Worm (Caenorhabditis elegans) whole organism, L1 larva: ENCODE measurements around the gene daf-12.
A peak's percentile ranks its signal among the peaks of the same experiment; 100 is the strongest.

Experiments used
- C34B4.2 ChIP-seq: sonication (generic microtip); optimal IDR thresholded peaks from 2 replicates; lab custom pipeline; 2017; ENCODE audit warnings: mild to moderate bottlenecking, missing genetic modification characterization, missing compliant biosample characterization
- Y116A8C.19 ChIP-seq: sonication (generic microtip); optimal IDR thresholded peaks from 2 replicates; lab custom pipeline; 2016; ENCODE audit warnings: missing compliant biosample characterization, missing genetic modification characterization, borderline replicate concordance
- aha-1 ChIP-seq: fragments of 150-350 bp; optimal IDR thresholded peaks from 2 replicates; lab custom pipeline; 2014; ENCODE audit warnings: missing biosample characterization, missing genetic modification characterization
- alr-1 ChIP-seq: fragments of 200-800 bp; sonication (Bioruptor generic); optimal IDR thresholded peaks from 2 replicates; lab custom pipeline; 2018; ENCODE audit warnings: borderline replicate concordance, mild to moderate bottlenecking, missing genetic modification characterization, missing compliant biosample characterization
- ama-1 ChIP-seq: fragments of 150-350 bp; optimal IDR thresholded peaks from 2 replicates; lab custom pipeline; 2014
- blmp-1 ChIP-seq: fragments of 150-350 bp; optimal IDR thresholded peaks from 2 replicates; lab custom pipeline; 2014; ENCODE audit warnings: missing biosample characterization, missing genetic modification characterization
- ceh-8 ChIP-seq: fragments of 200-800 bp; sonication (Bioruptor generic); optimal IDR thresholded peaks from 2 replicates; lab custom pipeline; 2018; ENCODE audit warnings: mild to moderate bottlenecking, missing genetic modification characterization, moderate library complexity, missing compliant biosample characterization
- ceh-82 ChIP-seq, 3 experiments: fragments of 150-350 bp in 1 of 3; sonication (generic microtip) in 2 of 3; optimal IDR thresholded peaks; 2 replicates each; lab custom pipeline; 2014 to 2017; ENCODE audit warnings: missing biosample characterization in 3 of 3, missing genetic modification characterization in 3 of 3
- ceh-88 ChIP-seq: fragments of 200-800 bp; sonication (Bioruptor generic); IDR thresholded peaks from 2 replicates; pipeline ENCODE4 v1.3.6; 2022; ENCODE audit warnings: missing genetic modification characterization, missing compliant biosample characterization
- dsc-1 ChIP-seq: sonication (generic microtip); optimal IDR thresholded peaks from 2 replicates; lab custom pipeline; 2016; ENCODE audit warnings: mild to moderate bottlenecking, missing genetic modification characterization, missing compliant biosample characterization
- efl-1 ChIP-seq, 4 experiments: fragments of 150-350 bp; optimal IDR thresholded peaks in 3 of 4; peaks in 1 of 4; 1 replicate in 1 of 4; 2 replicates in 3 of 4; lab custom pipeline; 2014; ENCODE audit warnings: missing biosample characterization in 2 of 4, missing genetic modification characterization in 2 of 4, missing genetic modification reagents in 2 of 4
- efl-3 ChIP-seq: fragments of 200-800 bp; sonication (Bioruptor generic); optimal IDR thresholded peaks from 2 replicates; lab custom pipeline; 2018; ENCODE audit warnings: mild to moderate bottlenecking, missing genetic modification characterization, missing compliant biosample characterization
- egl-13 ChIP-seq: sonication (generic microtip); optimal IDR thresholded peaks from 2 replicates; lab custom pipeline; 2016; ENCODE audit warnings: missing genotype, missing genetic modification reagents, missing genetic modification characterization, missing compliant biosample characterization
- elt-3 ChIP-seq, 6 experiments: fragments of 150-350 bp in 1 of 6; sonication (generic microtip); optimal IDR thresholded peaks; 2 replicates each; lab custom pipeline; 2017 to 2018; ENCODE audit warnings: missing biosample characterization in 6 of 6, missing genetic modification characterization in 6 of 6, inconsistent platforms in 1 of 6
- ets-5 ChIP-seq: fragments of 200-800 bp; sonication (Bioruptor generic); IDR thresholded peaks from 2 replicates; pipeline ENCODE4 v1.3.6; 2022; ENCODE audit warnings: missing genetic modification characterization, missing compliant biosample characterization
- fkh-4 ChIP-seq: sonication (generic microtip); optimal IDR thresholded peaks from 2 replicates; lab custom pipeline; 2016; ENCODE audit warnings: missing compliant biosample characterization, missing genetic modification characterization, borderline replicate concordance
- fkh-8 ChIP-seq: sonication (generic microtip); optimal IDR thresholded peaks from 2 replicates; lab custom pipeline; 2016; ENCODE audit warnings: mild to moderate bottlenecking, missing genetic modification characterization, missing compliant biosample characterization
- isw-1 ChIP-seq: fragments of 200-800 bp; sonication (Bioruptor generic); IDR thresholded peaks from 2 replicates; pipeline ENCODE4 v1.3.6; 2022; ENCODE audit warnings: missing genetic modification characterization, missing compliant biosample characterization
- lin-14 ChIP-seq: fragments of 200-800 bp; sonication (Bioruptor generic); optimal IDR thresholded peaks from 2 replicates; lab custom pipeline; 2018; ENCODE audit warnings: mild to moderate bottlenecking, missing genetic modification characterization, moderate library complexity, missing compliant biosample characterization
- lin-35 ChIP-seq, 2 experiments: fragments of 150-350 bp; optimal IDR thresholded peaks; 2 replicates each; lab custom pipeline; 2014; ENCODE audit warnings: missing biosample characterization in 2 of 2, missing genetic modification characterization in 2 of 2, missing genetic modification reagents in 2 of 2
- lin-39 ChIP-seq: fragments of 150-350 bp; optimal IDR thresholded peaks from 2 replicates; lab custom pipeline; 2014; ENCODE audit warnings: missing biosample characterization, missing genetic modification reagents, missing genetic modification characterization
- lir-3 ChIP-seq: sonication (generic microtip); optimal IDR thresholded peaks from 2 replicates; lab custom pipeline; 2016; ENCODE audit warnings: mild to moderate bottlenecking, missing genetic modification characterization, moderate library complexity, missing compliant biosample characterization; ENCODE audit not compliant: poor library complexity
- lsy-2 ChIP-seq, 2 experiments: fragments of 150-350 bp; optimal IDR thresholded peaks; 2 replicates each; lab custom pipeline; 2014; ENCODE audit warnings: missing biosample characterization in 2 of 2, missing genetic modification characterization in 2 of 2
- mdl-1 ChIP-seq, 2 experiments: fragments of 150-350 bp; optimal IDR thresholded peaks; 2 replicates each; lab custom pipeline; 2014 to 2017; ENCODE audit warnings: missing biosample characterization in 2 of 2, missing genetic modification characterization in 2 of 2, inconsistent platforms in 1 of 2
- mef-2 ChIP-seq: fragments of 150-350 bp; optimal IDR thresholded peaks from 2 replicates; lab custom pipeline; 2014; ENCODE audit warnings: missing biosample characterization, missing genetic modification characterization
- nhr-11 ChIP-seq: fragments of 150-350 bp; optimal IDR thresholded peaks from 2 replicates; lab custom pipeline; 2014; ENCODE audit warnings: missing biosample characterization, missing genetic modification characterization
- nhr-47 ChIP-seq: sonication (generic microtip); optimal IDR thresholded peaks from 2 replicates; lab custom pipeline; 2016; ENCODE audit warnings: mild to moderate bottlenecking, missing genetic modification characterization, moderate library complexity, missing compliant biosample characterization
- nhr-71 ChIP-seq: sonication (generic microtip); optimal IDR thresholded peaks from 2 replicates; lab custom pipeline; 2016; ENCODE audit warnings: mild to moderate bottlenecking, missing genetic modification characterization, moderate library complexity, missing compliant biosample characterization
- nhr-76 ChIP-seq: sonication (generic microtip); optimal IDR thresholded peaks from 2 replicates; lab custom pipeline; 2017; ENCODE audit warnings: missing biosample characterization, missing genetic modification characterization
- nhr-85 ChIP-seq: sonication (generic microtip); peaks from one replicate; lab custom pipeline; 2016; ENCODE audit warnings: missing genetic modification characterization, inconsistent platforms, missing compliant biosample characterization
- nhr-90 ChIP-seq: sonication (generic microtip); optimal IDR thresholded peaks from 2 replicates; lab custom pipeline; 2016; ENCODE audit warnings: mild to moderate bottlenecking, missing genetic modification characterization, missing compliant biosample characterization; ENCODE audit not compliant: poor library complexity
- pag-3 ChIP-seq: sonication (generic microtip); optimal IDR thresholded peaks from 2 replicates; lab custom pipeline; 2017; ENCODE audit warnings: missing genetic modification characterization, mild to moderate bottlenecking, missing compliant biosample characterization, antibody characterized with exemption, borderline replicate concordance; ENCODE audit not compliant: insufficient read depth
- pax-3 ChIP-seq: fragments of 200-800 bp; sonication (Bioruptor generic); optimal IDR thresholded peaks from 2 replicates; lab custom pipeline; 2018; ENCODE audit warnings: mild to moderate bottlenecking, missing genetic modification characterization, moderate library complexity, missing compliant biosample characterization
- rnt-1 ChIP-seq: sonication (generic microtip); optimal IDR thresholded peaks from 2 replicates; lab custom pipeline; 2016; ENCODE audit warnings: mild to moderate bottlenecking, missing genetic modification characterization, moderate library complexity, missing compliant biosample characterization
- skn-1 ChIP-seq: fragments of 150-350 bp; optimal IDR thresholded peaks from 2 replicates; lab custom pipeline; 2014; ENCODE audit warnings: missing biosample characterization, missing genetic modification characterization
- tlp-1 ChIP-seq: fragments of 150-350 bp; optimal IDR thresholded peaks from 2 replicates; lab custom pipeline; 2014; ENCODE audit warnings: missing biosample characterization, missing genetic modification characterization
- unc-130 ChIP-seq: fragments of 150-350 bp; optimal IDR thresholded peaks from 2 replicates; lab custom pipeline; 2017; ENCODE audit warnings: missing biosample characterization, missing genetic modification characterization, inconsistent platforms
- unc-62 ChIP-seq: fragments of 150-350 bp; optimal IDR thresholded peaks from 2 replicates; lab custom pipeline; 2014; ENCODE audit warnings: missing biosample characterization, missing genetic modification reagents, missing genetic modification characterization
- vab-15 ChIP-seq: sonication (generic microtip); optimal IDR thresholded peaks from 2 replicates; lab custom pipeline; 2017; ENCODE audit warnings: missing genotype, mild to moderate bottlenecking, missing genetic modification characterization, missing compliant biosample characterization
- xbp-1 ChIP-seq: sonication (generic microtip); optimal IDR thresholded peaks from 2 replicates; lab custom pipeline; 2016; ENCODE audit warnings: missing genetic modification characterization, missing compliant biosample characterization
- ztf-4 ChIP-seq: fragments of 150-350 bp; optimal IDR thresholded peaks from 2 replicates; lab custom pipeline; 2014; ENCODE audit warnings: missing biosample characterization, missing genetic modification characterization

daf-12 gene

DNA sequence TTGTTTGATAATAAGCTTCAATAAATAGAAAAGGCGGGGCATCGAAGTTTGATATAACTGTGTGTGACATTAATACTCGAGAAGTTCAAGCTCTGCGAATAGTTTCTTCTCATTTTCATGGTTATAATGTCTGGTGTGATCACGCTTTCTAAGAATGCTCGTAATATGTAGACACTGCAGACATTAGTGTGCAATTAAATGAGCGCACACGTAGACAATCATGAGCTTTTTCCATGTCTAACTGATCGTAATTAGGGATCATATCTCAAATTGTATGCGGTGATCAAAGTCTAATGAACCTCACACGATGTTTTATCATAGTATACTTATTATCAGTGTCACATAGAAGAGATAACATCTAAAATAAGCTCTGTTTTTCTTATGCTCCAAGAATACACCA lies 14.4 kb downstream of the daf-12 start (continued):
- TF ChIP-seq nhr-76 (tag; lab: Kevin White, UChicago) (no peak), unc-130 (tag; lab: Kevin White, UChicago) (no peak), ceh-88 (GFP tag; lab: Robert Waterston, UW) (no peak), pag-3 (tag; lab: Kevin White, UChicago) (no peak), nhr-85 (no peak), efl-3 (no peak), ets-5 (no peak), aha-1 (tag; lab: Kevin White, UChicago) (no peak), tlp-1 (tag; lab: Kevin White, UChicago) (no peak), alr-1 (tag; lab: Kevin White, UChicago) (no peak), lin-39 (no peak), fkh-4 (tag; lab: Kevin White, UChicago) (no peak), ama-1 (lab: Kevin White, UChicago) (no peak), pax-3 (tag; lab: Kevin White, UChicago) (peak; percentile 4), nhr-47 (tag; lab: Kevin White, UChicago) (peak; percentile 47), skn-1 (tag; lab: Kevin White, UChicago) (no peak), nhr-71 (tag; lab: Kevin White, UChicago) (peak; percentile 65), fkh-8 (tag; lab: Kevin White, UChicago) (peak; percentile 75), lin-35 (GFP tag; optimal IDR thresholded peaks at IDR 0.05; lab: Kevin White, UChicago) (no peak), mdl-1 (tag; optimal IDR thresholded peaks at IDR 0.05; lab: Kevin White, UChicago) (no peak), lin-14 (GFP tag; lab: Kevin White, UChicago) (peak; percentile 25), egl-13 (no peak)

DNA sequence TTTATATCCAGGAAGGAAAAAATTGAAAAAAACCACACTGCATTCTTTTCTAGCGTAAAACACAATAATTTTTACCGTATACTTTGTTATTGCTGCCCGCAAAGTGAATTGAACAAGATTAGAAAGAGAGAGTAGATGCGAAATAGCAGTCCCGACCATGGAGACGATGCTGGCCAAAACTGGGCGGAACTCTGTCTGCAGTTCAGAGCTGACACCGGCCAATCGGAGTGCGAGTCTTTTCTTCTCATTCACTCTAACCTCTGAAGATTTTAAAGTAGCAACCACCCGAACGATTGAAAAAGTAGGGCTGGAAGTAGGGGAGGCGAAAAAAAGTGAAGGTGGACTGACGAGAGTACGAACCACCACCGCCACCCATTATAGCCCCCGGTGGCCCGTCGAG lies 20.9 kb downstream of the daf-12 start:
- TF ChIP-seq blmp-1 = peak; percentile 80
- TF ChIP-seq nhr-85 = peak; percentile 12
- TF ChIP-seq lsy-2 (tag; optimal IDR thresholded peaks at IDR 0.05; lab: Kevin White, UChicago) = peak in 1 of 2 experiments; percentile 63
- no peak for TF ChIP-seq tlp-1 (tag; lab: Kevin White, UChicago)
- TF ChIP-seq xbp-1 (tag; lab: Kevin White, UChicago) = peak; percentile 86

DNA sequence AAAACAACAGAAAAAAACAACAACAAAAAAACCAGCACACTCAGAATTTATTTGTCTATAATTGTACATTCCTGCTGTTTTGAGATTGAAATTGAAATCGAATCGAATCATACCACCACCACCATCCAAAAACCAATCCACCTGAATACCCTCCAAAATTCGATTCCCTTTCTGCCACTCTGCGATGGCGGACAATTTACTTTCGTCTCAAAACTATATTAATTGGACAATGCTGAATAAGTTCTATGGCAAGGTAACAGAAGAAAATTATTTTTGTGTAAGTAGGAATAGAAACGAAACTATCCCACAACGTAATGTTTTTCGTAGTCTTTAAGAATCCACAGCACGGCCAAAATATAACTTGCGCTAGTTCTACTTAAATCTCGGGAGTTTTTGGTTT lies 23.8 kb downstream of the daf-12 start:
- no peak for TF ChIP-seq egl-13
- no peak for TF ChIP-seq pag-3 (tag; lab: Kevin White, UChicago)
- no peak for TF ChIP-seq unc-62
- TF ChIP-seq efl-1 (optimal IDR thresholded peaks at IDR 0.05; lab: Kevin White, UChicago) = no peak
- TF ChIP-seq efl-1 (GFP tag; optimal IDR thresholded peaks at IDR 0.05 in 1 of 2; lab: Kevin White, UChicago) = no peak
- TF ChIP-seq lin-14 (GFP tag; lab: Kevin White, UChicago) = no peak
- no peak for TF ChIP-seq dsc-1
- TF ChIP-seq ama-1 (lab: Kevin White, UChicago) = no peak
- no peak for TF ChIP-seq elt-3 (tag; optimal IDR thresholded peaks at IDR 0.05; lab: Kevin White, UChicago)
- TF ChIP-seq nhr-76 (tag; lab: Kevin White, UChicago) = no peak
- TF ChIP-seq xbp-1 (tag; lab: Kevin White, UChicago) = no peak
- TF ChIP-seq nhr-90 (tag; lab: Kevin White, UChicago) = no peak

DNA sequence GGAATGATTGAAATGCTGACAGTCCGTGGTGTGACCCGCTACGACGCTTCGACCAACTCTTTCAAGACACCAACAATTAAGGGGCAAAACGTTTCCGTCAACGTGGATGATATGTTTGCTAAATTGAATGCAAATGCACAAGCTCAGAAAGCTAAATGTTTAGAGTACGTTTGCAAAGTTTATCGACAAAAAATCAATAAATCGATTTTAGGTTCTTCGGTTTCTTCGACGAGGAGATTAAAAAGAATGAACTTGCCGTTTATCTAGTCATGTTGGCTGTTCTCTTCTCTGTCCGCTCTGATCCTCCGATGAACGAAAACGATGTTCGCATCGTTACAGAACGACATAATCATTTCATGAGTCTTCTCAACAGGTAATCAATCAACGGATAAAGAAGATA lies 29.1 kb downstream of the daf-12 start:
- TF ChIP-seq lir-3 = no peak
- TF ChIP-seq vab-15 = no peak
- no peak for TF ChIP-seq isw-1 (GFP tag; lab: Robert Waterston, UW)
- TF ChIP-seq nhr-11 (tag; lab: Kevin White, UChicago) = no peak
- no peak for TF ChIP-seq ama-1 (lab: Kevin White, UChicago)
- no peak for TF ChIP-seq C34B4.2 (tag; lab: Kevin White, UChicago)
- TF ChIP-seq ztf-4 (tag; lab: Kevin White, UChicago) = no peak
- no peak for TF ChIP-seq ceh-82 (tag; optimal IDR thresholded peaks at IDR 0.05; lab: Kevin White, UChicago)
- no peak for TF ChIP-seq lsy-2 (tag; optimal IDR thresholded peaks at IDR 0.05; lab: Kevin White, UChicago)
- no peak for TF ChIP-seq pax-3 (tag; lab: Kevin White, UChicago)
- no peak for TF ChIP-seq mef-2 (tag; lab: Kevin White, UChicago)
- no peak for TF ChIP-seq Y116A8C.19 (tag; lab: Kevin White, UChicago)
- TF ChIP-seq ceh-8 (GFP tag; lab: Kevin White, UChicago) = no peak
- TF ChIP-seq rnt-1 (tag; lab: Kevin White, UChicago) = no peak
